Fruit fly (Drosophila melanogaster) whole organism, wandering third instar larva: ENCODE results near the gene Cpr35B.

Experiments
- Abd-B ChIP-seq: fragments of >200 bp; optimal IDR thresholded peaks from 2 replicates; lab custom pipeline; 2017; ENCODE audit warnings: missing biosample characterization, missing genetic modification characterization
- HLH106 ChIP-seq: fragments of 200-800 bp; optimal IDR thresholded peaks from 3 replicates; lab custom pipeline; 2019; ENCODE audit warnings: missing biosample characterization, mild to moderate bottlenecking, missing genetic modification characterization, moderate library complexity
- Mio ChIP-seq: sonication (Bioruptor generic); optimal IDR thresholded peaks from 2 replicates; lab custom pipeline; 2016; ENCODE audit warnings: missing biosample characterization, missing genetic modification characterization
- Myc ChIP-seq: fragments of >200 bp; optimal IDR thresholded peaks from 2 replicates; lab custom pipeline; 2017
- br ChIP-seq: fragments of 200-800 bp; sonication (Bioruptor generic); optimal IDR thresholded peaks from 2 replicates; lab custom pipeline; 2016; ENCODE audit warnings: missing biosample characterization, missing genetic modification characterization
- brk ChIP-seq: fragments of 200-800 bp; sonication (Bioruptor generic); optimal IDR thresholded peaks from 2 replicates; lab custom pipeline; 2016; ENCODE audit warnings: missing biosample characterization, mild to moderate bottlenecking, missing genetic modification characterization
- dl ChIP-seq, 2 experiments: fragments of 175-275, 200-275 bp in 1 of 2; fragments of 200-275 bp in 1 of 2; sonication (Bioruptor generic); optimal IDR thresholded peaks; lab custom pipeline; 2018; ENCODE audit warnings: mild to moderate bottlenecking in 2 of 2, missing biosample characterization in 2 of 2, missing genetic modification characterization in 2 of 2, moderate library complexity in 2 of 2; ENCODE audit not compliant: partially characterized antibody in 2 of 2, insufficient read depth in 1 of 2
- dmrt93B ChIP-seq: fragments of 200-800 bp; sonication (Bioruptor generic); optimal IDR thresholded peaks from 2 replicates; lab custom pipeline; 2018; ENCODE audit warnings: missing biosample characterization, mild to moderate bottlenecking, missing genetic modification characterization
- jim ChIP-seq: fragments of 175-275, 200-325 bp; sonication (Bioruptor generic); optimal IDR thresholded peaks from 2 replicates; lab custom pipeline; 2016; ENCODE audit warnings: missing biosample characterization, mild to moderate bottlenecking, missing genetic modification characterization
- rgr ChIP-seq: fragments of 200-800 bp; sonication (Bioruptor generic); optimal IDR thresholded peaks from 3 replicates; lab custom pipeline; 2016; ENCODE audit warnings: missing biosample characterization, mild to moderate bottlenecking, missing genetic modification characterization
- sv ChIP-seq: fragments of 200-800 bp; sonication (Bioruptor generic); optimal IDR thresholded peaks from 3 replicates; lab custom pipeline; 2016; ENCODE audit warnings: missing biosample characterization, missing genetic modification characterization

DNA sequence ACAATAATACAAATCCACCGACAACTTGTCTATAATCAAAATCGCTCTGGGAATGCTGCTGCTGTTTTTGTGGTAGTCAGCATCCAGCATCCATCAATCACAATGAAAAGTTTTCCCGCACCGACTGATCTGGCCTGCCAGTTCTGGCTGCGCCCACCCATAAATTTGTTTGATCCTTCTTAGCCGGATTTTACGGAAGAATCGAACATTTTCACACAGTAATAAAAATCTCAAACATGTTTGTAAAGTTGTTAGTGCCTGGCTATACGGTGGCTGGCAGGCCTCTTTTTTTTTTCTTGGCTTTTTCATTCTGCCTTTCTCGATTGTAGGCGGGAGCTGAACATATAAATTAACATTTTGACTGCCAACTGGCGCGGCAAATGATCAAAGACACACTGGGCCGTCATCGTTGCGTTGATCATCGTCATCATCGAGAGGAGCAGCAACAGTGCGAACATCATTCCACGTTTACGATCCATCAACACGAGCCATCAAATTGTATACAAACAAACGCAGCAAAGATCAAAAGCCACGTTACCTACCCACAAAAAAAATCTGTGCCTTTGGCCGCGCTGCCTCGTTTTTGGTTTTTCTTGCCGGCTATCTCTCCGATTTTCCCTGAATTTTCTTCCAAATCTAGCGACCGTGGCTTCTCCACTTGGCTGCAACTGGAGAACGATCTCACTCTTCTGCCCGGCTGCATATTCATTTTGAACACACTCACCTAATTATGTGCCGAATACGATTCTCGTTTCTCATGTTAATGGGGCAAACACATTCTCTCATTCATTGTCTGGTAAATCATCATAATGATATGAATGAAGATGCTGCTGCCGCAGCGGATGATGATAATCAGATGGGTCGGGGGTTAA, 28.2 kb upstream of the Cpr35B start:
- TF ChIP-seq br (no peak), Mio (GFP tag; lab: Kevin White, UChicago) (no peak), Myc (lab: Kevin White, UChicago) (no peak), HLH106 (no peak), sv (GFP tag; lab: Kevin White, UChicago) (no peak), jim (GFP tag; lab: Kevin White, UChicago) (no peak), dl (GFP tag; optimal IDR thresholded peaks at IDR 0.05; lab: Kevin White, UChicago; ENCODE audit: insufficient read depth in 1 of 2, partially characterized antibody in 2 of 2) (no peak), Abd-B (no peak), brk (GFP tag; lab: Kevin White, UChicago) (no peak), dmrt93B (GFP tag; lab: Kevin White, UChicago) (no peak), rgr (GFP tag; lab: Kevin White, UChicago) (no peak)
